Worm (Caenorhabditis elegans): ENCODE data around the gene twk-24.

twk-24 gene

ce11 chrV:12317894-12318553 lies 48.9 kb upstream of the twk-24 start, which contains the start of the genes R04F11.5 and R04F11.2 (continued):
- TF ChIP-seq hlh-11 (tag; optimal IDR thresholded peaks at IDR 0.05) (peak; percentile 69), daf-8 (GFP tag; IDR thresholded peaks at IDR 0.05) (no peak), egl-27 (tag; optimal IDR thresholded peaks at IDR 0.05) (no peak), nhr-25 (tag; optimal IDR thresholded peaks at IDR 0.05; ENCODE audit: borderline replicate concordance, insufficient read depth) (peak; percentile 2), hlh-30 (tag; optimal IDR thresholded peaks at IDR 0.05; ENCODE audit: insufficient read depth) (peak; percentile 67), unc-130 (GFP tag; optimal IDR thresholded peaks at IDR 0.05) (peak; percentile 60), hif-1 (tag; optimal IDR thresholded peaks at IDR 0.05) (peak in 1 of 2 experiments; percentile 29), spr-3 (GFP tag; optimal IDR thresholded peaks at IDR 0.05) (no peak), hmg-1.1 (GFP tag; IDR thresholded peaks at IDR 0.05) (peak; percentile 49; the same call in 1 of the 2 replicates), Y48G9A.11 (GFP tag; IDR thresholded peaks at IDR 0.05) (peak; percentile 100)

- TF ChIP-seq mxl-2 (GFP tag; conservative IDR thresholded peaks at IDR 0.05) (no peak), dmd-6 (GFP tag; IDR thresholded peaks at IDR 0.05) (no peak), nhr-28 (tag; optimal IDR thresholded peaks at IDR 0.05) (no peak), nhr-11 (tag; optimal IDR thresholded peaks at IDR 0.05) (no peak), daf-16 (GFP tag; optimal IDR thresholded peaks at IDR 0.05) (no peak), daf-16 (tag; optimal IDR thresholded peaks at IDR 0.05) (no peak), ZK337.2 (GFP tag; IDR thresholded peaks at IDR 0.05) (no peak), nhr-76 (tag; optimal IDR thresholded peaks at IDR 0.05) (no peak), dmd-9 (GFP tag; IDR thresholded peaks at IDR 0.05) (no peak), daf-8 (GFP tag; IDR thresholded peaks at IDR 0.05) (no peak), spr-3 (GFP tag; optimal IDR thresholded peaks at IDR 0.05) (no peak), zfp-3 (GFP tag; conservative IDR thresholded peaks at IDR 0.05) (no peak), T20F7.1 (GFP tag; optimal IDR thresholded peaks at IDR 0.05) (no peak), hlh-11 (tag; optimal IDR thresholded peaks at IDR 0.05) (no peak), unc-130 (GFP tag; optimal IDR thresholded peaks at IDR 0.05) (no peak), arid-1 (GFP tag; conservative IDR thresholded peaks at IDR 0.05) (no peak), rbr-2 (tag; optimal IDR thresholded peaks at IDR 0.05) (no peak), nhr-25 (tag; optimal IDR thresholded peaks at IDR 0.05; ENCODE audit: borderline replicate concordance, insufficient read depth) (no peak), ztf-11 (tag; optimal IDR thresholded peaks at IDR 0.05) (no peak)
Observed at ce11 chrV:12317080-12317479, 48.0 kb upstream of the twk-24 start, which contains the start of gene R04F11.3. R04F11.3 (minus strand) TSS chrV:12317180.

- TF ChIP-seq zfp-2 (tag; optimal IDR thresholded peaks at IDR 0.05) = no peak
- no peak for TF ChIP-seq fkh-10 (GFP tag; optimal IDR thresholded peaks at IDR 0.05)
- no peak for TF ChIP-seq aly-2 (tag; optimal IDR thresholded peaks at IDR 0.05)
- no peak for TF ChIP-seq attf-4 (tag; optimal IDR thresholded peaks at IDR 0.05)
- peak; percentile 49 for TF ChIP-seq aha-1 (tag)
- TF ChIP-seq ceh-28 (tag; optimal IDR thresholded peaks at IDR 0.05) = no peak
- TF ChIP-seq gei-8 (GFP tag; optimal IDR thresholded peaks at IDR 0.05) = no peak
- no peak for TF ChIP-seq egl-27 (tag; optimal IDR thresholded peaks at IDR 0.05)
- TF ChIP-seq ama-1 (optimal IDR thresholded peaks at IDR 0.05) = no peak
- TF ChIP-seq unc-62 (GFP tag; optimal IDR thresholded peaks at IDR 0.05 in 1 of 2) = peak in 1 of 2 experiments; percentile 98
- TF ChIP-seq unc-62 (tag; optimal IDR thresholded peaks at IDR 0.05) = no peak
Observed at ce11 chrV:12316076-12316475, 47.0 kb upstream of the twk-24 start.

- no peak for TF ChIP-seq zfp-2 (tag; optimal IDR thresholded peaks at IDR 0.05)
- TF ChIP-seq mep-1 (tag; optimal IDR thresholded peaks at IDR 0.05) = no peak
- TF ChIP-seq T26A8.4 (GFP tag; IDR thresholded peaks at IDR 0.05) = no peak
- no peak for TF ChIP-seq vab-7 (GFP tag; IDR thresholded peaks at IDR 0.05)
- TF ChIP-seq egl-27 (tag; optimal IDR thresholded peaks at IDR 0.05) = no peak
- peak in 1 of 2 experiments; percentile 20 for TF ChIP-seq unc-62 (GFP tag; optimal IDR thresholded peaks at IDR 0.05 in 1 of 2)
- TF ChIP-seq unc-62 (tag; optimal IDR thresholded peaks at IDR 0.05) = no peak
- TF ChIP-seq hlh-11 (tag; optimal IDR thresholded peaks at IDR 0.05) = no peak
- no peak for TF ChIP-seq F26F4.8 (GFP tag; conservative IDR thresholded peaks at IDR 0.05)
- TF ChIP-seq T20F7.1 (GFP tag; optimal IDR thresholded peaks at IDR 0.05) = no peak
- TF ChIP-seq ctbp-1 (GFP tag; IDR thresholded peaks at IDR 0.05) = no peak
- TF ChIP-seq fkh-10 (GFP tag; optimal IDR thresholded peaks at IDR 0.05) = peak; percentile 50
- TF ChIP-seq unc-130 (GFP tag; optimal IDR thresholded peaks at IDR 0.05) = no peak
- 0 out of 2 replicates have a peak, but pooled peaks have one; percentile 23 for TF ChIP-seq lin-38 (GFP tag; IDR thresholded peaks at IDR 0.05)
- TF ChIP-seq lin-39 (tag; optimal IDR thresholded peaks at IDR 0.05) = no peak
- TF ChIP-seq ces-1 (GFP tag; optimal IDR thresholded peaks at IDR 0.05) = peak; percentile 18
- no peak for TF ChIP-seq lim-7 (GFP tag; IDR thresholded peaks at IDR 0.05)
- TF ChIP-seq nhr-11 (tag; optimal IDR thresholded peaks at IDR 0.05) = no peak
- TF ChIP-seq tag-97 (GFP tag; IDR thresholded peaks at IDR 0.05) = no peak
- TF ChIP-seq ama-1 (optimal IDR thresholded peaks at IDR 0.05) = no peak
- TF ChIP-seq F49E8.2 (tag; optimal IDR thresholded peaks at IDR 0.05; ENCODE audit: borderline replicate concordance) = no peak
Observed at ce11 chrV:12314413-12314812, 45.3 kb upstream of the twk-24 start.
